Fruit fly (Drosophila melanogaster): ENCODE data around the gene Ugt35B1.

Ugt35B1 gene

dm6 chr3R:11126383-11126782 is 43.7 kb downstream of the Ugt35B1 start:
- peak; percentile 9 for TF ChIP-seq CG17801 (GFP tag; optimal IDR thresholded peaks at IDR 0.05; ENCODE audit: partially characterized antibody)

Measured in ovary, adult (tissue).